Fruit fly (Drosophila melanogaster): ENCODE data around the gene Eogt.
A peak's percentile ranks its signal among the peaks of the same experiment; 100 is the strongest.

Gene Eogt

DNA sequence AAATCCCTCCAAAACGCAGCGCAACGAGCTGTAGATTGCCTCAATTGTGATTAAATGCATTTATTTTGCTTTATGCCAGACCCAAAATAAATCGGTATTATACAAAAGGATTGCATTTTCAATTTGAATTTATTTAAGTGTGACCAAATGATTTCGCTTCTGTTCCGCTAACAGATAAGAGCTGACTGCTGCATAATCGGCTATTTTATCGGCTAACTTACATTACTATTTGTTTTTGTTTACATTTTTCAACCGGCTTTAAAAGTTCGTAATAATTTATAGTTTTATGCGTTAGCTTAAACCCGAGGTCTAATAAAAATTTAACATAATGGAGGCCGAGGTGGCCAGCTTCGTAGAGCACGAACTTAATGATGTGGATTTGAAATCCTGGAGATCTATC, 2.1 kb downstream of the Eogt start, which contains the start of gene PIG-Wa (continued):
- TF ChIP-seq gsb (GFP tag; IDR thresholded peaks at IDR 0.05) = no peak
- no peak for TF ChIP-seq CG11093 (GFP tag; IDR thresholded peaks at IDR 0.05)
- TF ChIP-seq CG33213 (GFP tag; optimal IDR thresholded peaks at IDR 0.05) = peak; percentile 59
- no peak for TF ChIP-seq fd3F (GFP tag; optimal IDR thresholded peaks at IDR 0.05)
- peak; percentile 62 for TF ChIP-seq CG13287 (GFP tag; IDR thresholded peaks at IDR 0.05; ENCODE audit: partially characterized antibody)
- peak; percentile 84 for TF ChIP-seq Med (GFP tag)
- TF ChIP-seq bab2 (GFP tag; optimal IDR thresholded peaks at IDR 0.05) = no peak
- no peak for TF ChIP-seq BtbVII (GFP tag; optimal IDR thresholded peaks at IDR 0.05)
- no peak for TF ChIP-seq cwo (GFP tag; optimal IDR thresholded peaks at IDR 0.05)
- TF ChIP-seq ATbp (GFP tag; optimal IDR thresholded peaks at IDR 0.05) = no peak
- TF ChIP-seq CG12155 (GFP tag; optimal IDR thresholded peaks at IDR 0.05) = no peak
- TF ChIP-seq CG7839 (tag; optimal IDR thresholded peaks at IDR 0.05) = no peak
- no peak for TF ChIP-seq Atf6 (GFP tag; IDR thresholded peaks at IDR 0.05)
- no peak for TF ChIP-seq CG11085 (GFP tag; IDR thresholded peaks at IDR 0.05)
- no peak for TF ChIP-seq CG7357 (GFP tag; IDR thresholded peaks at IDR 0.05)
- TF ChIP-seq cato (GFP tag; optimal IDR thresholded peaks at IDR 0.05; ENCODE audit: borderline replicate concordance) = no peak
- TF ChIP-seq cad (GFP tag; optimal IDR thresholded peaks at IDR 0.05) = no peak
- no peak for TF ChIP-seq CG17361 (GFP tag; IDR thresholded peaks at IDR 0.05)
- TF ChIP-seq CG17612 (GFP tag; IDR thresholded peaks at IDR 0.05) = no peak
- no peak for TF ChIP-seq CG15696 (tag; optimal IDR thresholded peaks at IDR 0.05)
- no peak for TF ChIP-seq Awh (GFP tag; IDR thresholded peaks at IDR 0.05)
- TF ChIP-seq wor (GFP tag; IDR thresholded peaks at IDR 0.05) = no peak
- peak; percentile 60 for TF ChIP-seq pzg (GFP tag; optimal IDR thresholded peaks at IDR 0.05)
- TF ChIP-seq nmo (GFP tag; optimal IDR thresholded peaks at IDR 0.05) = peak; percentile 64
- TF ChIP-seq CG18262 (tag; optimal IDR thresholded peaks at IDR 0.05) = no peak
- TF ChIP-seq CG17328 (GFP tag; IDR thresholded peaks at IDR 0.05) = no peak
- TF ChIP-seq Sox102F (GFP tag; optimal IDR thresholded peaks at IDR 0.05) = no peak
- no peak for TF ChIP-seq MESR4 (GFP tag; optimal IDR thresholded peaks at IDR 0.05)
- no peak for TF ChIP-seq Aef1 (GFP tag; IDR thresholded peaks at IDR 0.05)
- TF ChIP-seq ab (GFP tag; optimal IDR thresholded peaks at IDR 0.05) = no peak
- TF ChIP-seq HmgD (GFP tag; optimal IDR thresholded peaks at IDR 0.05) = peak; percentile 29
- no peak for TF ChIP-seq CG14710 (tag; optimal IDR thresholded peaks at IDR 0.05)
- TF ChIP-seq Max (GFP tag; optimal IDR thresholded peaks at IDR 0.05) = no peak
- TF ChIP-seq ham (GFP tag; IDR thresholded peaks at IDR 0.05) = no peak
- no peak for TF ChIP-seq CG34376 (GFP tag; optimal IDR thresholded peaks at IDR 0.05)
- no peak for TF ChIP-seq CG14050 (GFP tag; IDR thresholded peaks at IDR 0.05)
- TF ChIP-seq zen2 (GFP tag; IDR thresholded peaks at IDR 0.05; ENCODE audit: partially characterized antibody) = no peak; the same call in 2 of the 3 replicates
- TF ChIP-seq ara (GFP tag; IDR thresholded peaks at IDR 0.05) = no peak
- peak; percentile 18 for TF ChIP-seq CG15601 (tag; optimal IDR thresholded peaks at IDR 0.05)

DNA sequence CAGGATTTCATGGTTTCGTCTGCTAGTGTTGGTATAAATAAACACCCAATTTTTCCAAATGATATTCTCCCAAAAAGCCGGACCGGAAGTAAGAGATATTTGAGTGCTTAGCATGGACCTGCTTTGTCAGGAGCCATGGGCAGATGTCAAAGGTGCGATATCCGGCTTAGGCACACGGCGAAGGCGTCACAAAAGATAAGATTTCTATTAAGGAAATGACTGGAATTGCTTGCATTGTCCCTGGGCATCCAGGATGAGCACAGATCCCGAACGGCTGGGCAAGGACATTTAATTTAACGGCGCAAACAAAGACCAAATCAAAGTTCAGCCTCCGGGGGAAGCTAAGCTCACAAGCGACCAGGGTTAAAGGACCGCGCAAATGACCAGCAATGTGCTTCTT, 4.8 kb downstream of the Eogt start, which contains the start of gene CG3557:
CG3557 (minus strand) TSS at position 101 of the 400 bp plus-strand sequence.
- TF ChIP-seq pnt (GFP tag; optimal IDR thresholded peaks at IDR 0.05) = no peak
- TF ChIP-seq CG9609 (GFP tag; optimal IDR thresholded peaks at IDR 0.05) = no peak
- no peak for TF ChIP-seq CG17612 (GFP tag; IDR thresholded peaks at IDR 0.05)
- TF ChIP-seq CG6765 (GFP tag; optimal IDR thresholded peaks at IDR 0.05) = no peak
- no peak for TF ChIP-seq CG1792 (GFP tag; optimal IDR thresholded peaks at IDR 0.05)
- TF ChIP-seq Camta (GFP tag; optimal IDR thresholded peaks at IDR 0.05) = no peak
- TF ChIP-seq CG14965 (GFP tag; optimal IDR thresholded peaks at IDR 0.05; ENCODE audit: borderline replicate concordance) = no peak
- no peak for TF ChIP-seq CG9215 (GFP tag; IDR thresholded peaks at IDR 0.05)
- TF ChIP-seq slp2 (GFP tag; optimal IDR thresholded peaks at IDR 0.05) = no peak

All from whole organism, embryonic.